Fruit fly (Drosophila melanogaster) whole organism, wandering third instar larva: Measurements from ENCODE around the gene Tim17a1.
A peak's percentile ranks its signal among the peaks of the same experiment; 100 is the strongest.

ENCODE experiments used
- Abd-B ChIP-seq: fragments of >200 bp; optimal IDR thresholded peaks from 2 replicates; lab custom pipeline; 2017; ENCODE audit warnings: missing biosample characterization, missing genetic modification characterization
- CG32264 ChIP-seq: fragments of 200-800 bp; sonication (Bioruptor generic); optimal IDR thresholded peaks from 2 replicates; lab custom pipeline; 2016; ENCODE audit warnings: missing biosample characterization, missing genetic modification characterization
- CG9705 ChIP-seq: fragments of 200-800 bp; sonication (Bioruptor generic); optimal IDR thresholded peaks from 2 replicates; lab custom pipeline; 2018; ENCODE audit warnings: missing biosample characterization, mild to moderate bottlenecking, missing genetic modification characterization
- Dfd ChIP-seq: fragments of >200 bp; optimal IDR thresholded peaks from 2 replicates; lab custom pipeline; 2017; ENCODE audit warnings: missing biosample characterization, missing genetic modification characterization
- Dif ChIP-seq: fragments of 200-275, 200-300 bp; sonication (Bioruptor generic); optimal IDR thresholded peaks from 2 replicates; lab custom pipeline; 2018; ENCODE audit warnings: missing biosample characterization, missing genetic modification characterization; ENCODE audit not compliant: partially characterized antibody
- GATAd ChIP-seq: sonication (Bioruptor generic); optimal IDR thresholded peaks from 2 replicates; lab custom pipeline; 2016; ENCODE audit warnings: missing biosample characterization, missing genetic modification characterization
- HLH106 ChIP-seq: fragments of 200-800 bp; optimal IDR thresholded peaks from 3 replicates; lab custom pipeline; 2019; ENCODE audit warnings: missing biosample characterization, mild to moderate bottlenecking, missing genetic modification characterization, moderate library complexity
- Hnf4 ChIP-seq: fragments of 200-800 bp; sonication (Bioruptor generic); optimal IDR thresholded peaks from 2 replicates; lab custom pipeline; 2016; ENCODE audit warnings: missing biosample characterization, mild to moderate bottlenecking, missing genetic modification characterization
- Hr78 ChIP-seq: fragments of >200 bp; optimal IDR thresholded peaks from 2 replicates; lab custom pipeline; 2017; ENCODE audit warnings: missing biosample characterization, missing genetic modification characterization
- Hr83 ChIP-seq: fragments of 200-300 bp; sonication (Bioruptor generic); optimal IDR thresholded peaks from 2 replicates; lab custom pipeline; 2016; ENCODE audit warnings: missing biosample characterization, mild to moderate bottlenecking, missing genetic modification characterization, moderate library complexity; ENCODE audit not compliant: poor library complexity, severe bottlenecking
- Myc ChIP-seq: fragments of >200 bp; optimal IDR thresholded peaks from 2 replicates; lab custom pipeline; 2017
- N ChIP-seq: fragments of >200 bp; optimal IDR thresholded peaks from 2 replicates; lab custom pipeline; 2018; ENCODE audit warnings: missing biosample characterization, missing external identifiers, missing genetic modification characterization
- OdsH ChIP-seq: fragments of 200-800 bp; sonication (Bioruptor generic); optimal IDR thresholded peaks from 2 replicates; lab custom pipeline; 2016; ENCODE audit warnings: missing biosample characterization, mild to moderate bottlenecking, missing genetic modification characterization
- Rel ChIP-seq, 2 experiments: fragments of 200-800 bp; sonication (Bioruptor generic) in 1 of 2; optimal IDR thresholded peaks; 2 replicates in 1 of 2; 3 replicates in 1 of 2; lab custom pipeline; 2016 to 2019; ENCODE audit warnings: mild to moderate bottlenecking in 2 of 2, missing biosample characterization in 2 of 2, missing genetic modification characterization in 2 of 2, moderate library complexity in 1 of 2
- br ChIP-seq: fragments of 200-800 bp; sonication (Bioruptor generic); optimal IDR thresholded peaks from 2 replicates; lab custom pipeline; 2016; ENCODE audit warnings: missing biosample characterization, missing genetic modification characterization
- dl ChIP-seq, 2 experiments: fragments of 175-275, 200-275 bp in 1 of 2; fragments of 200-275 bp in 1 of 2; sonication (Bioruptor generic); optimal IDR thresholded peaks; lab custom pipeline; 2018; ENCODE audit warnings: mild to moderate bottlenecking in 2 of 2, missing biosample characterization in 2 of 2, missing genetic modification characterization in 2 of 2, moderate library complexity in 2 of 2; ENCODE audit not compliant: partially characterized antibody in 2 of 2, insufficient read depth in 1 of 2
- foxo ChIP-seq, 2 experiments: fragments of 200-800 bp; sonication (Bioruptor generic); optimal IDR thresholded peaks; 2 replicates in 1 of 2; 3 replicates in 1 of 2; lab custom pipeline; 2016 to 2017; ENCODE audit warnings: missing biosample characterization in 2 of 2, missing genetic modification characterization in 2 of 2
- fru ChIP-seq: fragments of 200-800 bp; sonication (Bioruptor generic); optimal IDR thresholded peaks from 3 replicates; lab custom pipeline; 2016; ENCODE audit warnings: missing biosample characterization, mild to moderate bottlenecking, missing genetic modification characterization
- h ChIP-seq: fragments of 200-800 bp; sonication (Bioruptor generic); optimal IDR thresholded peaks from 3 replicates; lab custom pipeline; 2016; ENCODE audit warnings: missing biosample characterization, mild to moderate bottlenecking, missing genetic modification characterization
- jim ChIP-seq: fragments of 175-275, 200-325 bp; sonication (Bioruptor generic); optimal IDR thresholded peaks from 2 replicates; lab custom pipeline; 2016; ENCODE audit warnings: missing biosample characterization, mild to moderate bottlenecking, missing genetic modification characterization
- lola ChIP-seq: fragments of >200 bp; optimal IDR thresholded peaks from 2 replicates; lab custom pipeline; 2017; ENCODE audit warnings: missing biosample characterization, missing genetic modification characterization
- pan ChIP-seq: fragments of >200 bp; optimal IDR thresholded peaks from 2 replicates; lab custom pipeline; 2017
- psq ChIP-seq: fragments of 200-800 bp; sonication (Bioruptor generic); optimal IDR thresholded peaks from 3 replicates; lab custom pipeline; 2017; ENCODE audit warnings: missing biosample characterization, mild to moderate bottlenecking, missing genetic modification characterization, moderate library complexity
- rgr ChIP-seq: fragments of 200-800 bp; sonication (Bioruptor generic); optimal IDR thresholded peaks from 3 replicates; lab custom pipeline; 2016; ENCODE audit warnings: missing biosample characterization, mild to moderate bottlenecking, missing genetic modification characterization
- sage ChIP-seq: fragments of 200-800 bp; sonication (Bioruptor generic); optimal IDR thresholded peaks from 2 replicates; lab custom pipeline; 2016; ENCODE audit warnings: missing biosample characterization, mild to moderate bottlenecking, missing genetic modification characterization
- sv ChIP-seq: fragments of 200-800 bp; sonication (Bioruptor generic); optimal IDR thresholded peaks from 3 replicates; lab custom pipeline; 2016; ENCODE audit warnings: missing biosample characterization, missing genetic modification characterization
- usp ChIP-seq: fragments of >200 bp; optimal IDR thresholded peaks from 2 replicates; lab custom pipeline; 2017; ENCODE audit warnings: missing biosample characterization, missing genetic modification characterization
- woc ChIP-seq: sonication (Bioruptor generic); optimal IDR thresholded peaks from 2 replicates; lab custom pipeline; 2016; ENCODE audit warnings: missing biosample characterization, mild to moderate bottlenecking, missing genetic modification characterization

Tim17a1 gene

dm6 chr3R:12363544-12363943, 936 bp downstream of the Tim17a1 start:
- TF ChIP-seq jim (GFP tag; lab: Kevin White, UChicago): no peak
- no peak for TF ChIP-seq Rel (GFP tag; optimal IDR thresholded peaks at IDR 0.05; lab: Kevin White, UChicago)
- peak; percentile 3 for TF ChIP-seq Rel (tag; optimal IDR thresholded peaks at IDR 0.05; lab: Kevin White, UChicago)

- TF ChIP-seq Dfd (GFP tag; lab: Kevin White, UChicago): no peak
- TF ChIP-seq dl (GFP tag; optimal IDR thresholded peaks at IDR 0.05; lab: Kevin White, UChicago; ENCODE audit: insufficient read depth in 1 of 2, partially characterized antibody in 2 of 2): no peak
- TF ChIP-seq N (GFP tag; lab: Kevin White, UChicago): no peak
These were observed 2.5 kb downstream of the Tim17a1 start for dm6 chr3R:12361962-12362497.

- TF ChIP-seq Hnf4 (GFP tag; lab: Kevin White, UChicago): no peak
- TF ChIP-seq Rel (GFP tag; optimal IDR thresholded peaks at IDR 0.05; lab: Kevin White, UChicago): no peak
- peak; percentile 94 for TF ChIP-seq Rel (tag; optimal IDR thresholded peaks at IDR 0.05; lab: Kevin White, UChicago)
- TF ChIP-seq Dif (GFP tag; lab: Kevin White, UChicago): peak; percentile 20
- TF ChIP-seq woc (GFP tag; lab: Kevin White, UChicago): peak; percentile 15
These were observed 4.6 kb downstream of the Tim17a1 start, which contains the start of gene CG4115 for dm6 chr3R:12359837-12360236. CG4115 (plus strand) TSS chr3R:12360008.

dm6 chr3R:12356044-12356443, 8.4 kb downstream of the Tim17a1 start, which contains the start of gene MBD-R2:
MBD-R2 (minus strand) TSS chr3R:12356265.
- TF ChIP-seq Rel (GFP tag; optimal IDR thresholded peaks at IDR 0.05; lab: Kevin White, UChicago) (no peak), Rel (tag; optimal IDR thresholded peaks at IDR 0.05; lab: Kevin White, UChicago) (peak; percentile 22), sage (peak; percentile 12), br (GFP tag; lab: Kevin White, UChicago) (no peak)
- TF ChIP-seq, all 38 proteins: peak for 2

dm6 chr3R:12352003-12352402, 12.5 kb downstream of the Tim17a1 start, which contains the start of gene CG10041:
CG10041 (minus strand) TSS chr3R:12352103.
- TF ChIP-seq sage: no peak
- no peak for TF ChIP-seq psq (GFP tag; lab: Kevin White, UChicago)
- no peak for TF ChIP-seq Abd-B (GFP tag; lab: Kevin White, UChicago)
- TF ChIP-seq pan (lab: Kevin White, UChicago): no peak
- no peak for TF ChIP-seq HLH106
- TF ChIP-seq Hr83 (GFP tag; lab: Kevin White, UChicago): no peak
- TF ChIP-seq Myc: no peak
- no peak for TF ChIP-seq jim (GFP tag; lab: Kevin White, UChicago)
- TF ChIP-seq OdsH: no peak
- TF ChIP-seq Hnf4 (GFP tag; lab: Kevin White, UChicago): no peak
- no peak for TF ChIP-seq rgr (GFP tag; lab: Kevin White, UChicago)
- no peak for TF ChIP-seq h
- TF ChIP-seq CG32264 (GFP tag; lab: Kevin White, UChicago): no peak
- no peak for TF ChIP-seq GATAd (GFP tag; lab: Kevin White, UChicago)
- TF ChIP-seq Rel (GFP tag; optimal IDR thresholded peaks at IDR 0.05; lab: Kevin White, UChicago): no peak
- no peak for TF ChIP-seq Rel (tag; optimal IDR thresholded peaks at IDR 0.05; lab: Kevin White, UChicago)
- TF ChIP-seq fru: no peak
- TF ChIP-seq Hr78 (GFP tag; lab: Kevin White, UChicago): no peak

dm6 chr3R:12350497-12350896, 14.0 kb downstream of the Tim17a1 start, which contains the start of gene CG10038:
CG10038 (minus strand) TSS chr3R:12350644.
- no peak for TF ChIP-seq sv (GFP tag; lab: Kevin White, UChicago)
- TF ChIP-seq foxo (GFP tag; optimal IDR thresholded peaks at IDR 0.05; lab: Kevin White, UChicago): peak in 1 of 2 experiments; percentile 54
- no peak for TF ChIP-seq CG9705 (GFP tag; lab: Kevin White, UChicago)
- no peak for TF ChIP-seq usp (GFP tag; lab: Kevin White, UChicago)
- TF ChIP-seq CG32264 (GFP tag; lab: Kevin White, UChicago): no peak
- TF ChIP-seq h: peak; percentile 43
- peak; percentile 64 for TF ChIP-seq Hr83 (GFP tag; lab: Kevin White, UChicago)
- TF ChIP-seq HLH106: peak; percentile 25
- no peak for TF ChIP-seq Rel (GFP tag; optimal IDR thresholded peaks at IDR 0.05; lab: Kevin White, UChicago)
- peak; percentile 99 for TF ChIP-seq Rel (tag; optimal IDR thresholded peaks at IDR 0.05; lab: Kevin White, UChicago)
- peak; percentile 40 for TF ChIP-seq sage
- peak; percentile 6 for TF ChIP-seq GATAd (GFP tag; lab: Kevin White, UChicago)
- no peak for TF ChIP-seq lola
- no peak for TF ChIP-seq br (GFP tag; lab: Kevin White, UChicago)
- peak; percentile 42 for TF ChIP-seq rgr (GFP tag; lab: Kevin White, UChicago)
- TF ChIP-seq, all 38 proteins: peak for 8
